Worm (Caenorhabditis elegans) whole organism, late embryonic: ENCODE measurements around the gene Y53F4B.62.

ENCODE experiments used
- ama-1 ChIP-seq: fragments of 150-350 bp; optimal IDR thresholded peaks from 2 replicates; lab custom pipeline; 2014
- ceh-19 ChIP-seq: fragments of 200-800 bp; sonication (Bioruptor generic); optimal IDR thresholded peaks from 2 replicates; lab custom pipeline; 2018; ENCODE audit warnings: mild to moderate bottlenecking, missing genetic modification characterization, missing compliant biosample characterization
- ceh-30 ChIP-seq: fragments of 150-350 bp; optimal IDR thresholded peaks from 2 replicates; lab custom pipeline; 2014; ENCODE audit warnings: missing biosample characterization, missing genetic modification characterization
- dmd-4 ChIP-seq: sonication (generic microtip); optimal IDR thresholded peaks from 2 replicates; lab custom pipeline; 2016; ENCODE audit warnings: borderline replicate concordance, missing genetic modification characterization, missing compliant biosample characterization
- elt-4 ChIP-seq: sonication (generic microtip); optimal IDR thresholded peaks from 2 replicates; lab custom pipeline; 2016; ENCODE audit warnings: missing genetic modification characterization, missing compliant biosample characterization
- eyg-1 ChIP-seq: sonication (generic microtip); optimal IDR thresholded peaks from 2 replicates; lab custom pipeline; 2016; ENCODE audit warnings: missing genotype, missing genetic modification characterization, missing compliant biosample characterization
- gmeb-2 ChIP-seq: sonication (generic microtip); optimal IDR thresholded peaks from 2 replicates; lab custom pipeline; 2016; ENCODE audit warnings: missing genetic modification characterization, inconsistent platforms, missing compliant biosample characterization
- lim-6 ChIP-seq: sonication (generic microtip); optimal IDR thresholded peaks from 2 replicates; lab custom pipeline; 2016; ENCODE audit warnings: missing genetic modification characterization, missing compliant biosample characterization
- nhr-11 ChIP-seq: fragments of 150-350 bp; optimal IDR thresholded peaks from 2 replicates; lab custom pipeline; 2014; ENCODE audit warnings: missing biosample characterization, missing genetic modification characterization
- pha-4 ChIP-seq: fragments of 150-350 bp; optimal IDR thresholded peaks from 2 replicates; lab custom pipeline; 2018; ENCODE audit warnings: missing biosample characterization, missing genetic modification reagents, missing genetic modification characterization
- unc-86 ChIP-seq: sonication (generic microtip); optimal IDR thresholded peaks from 2 replicates; lab custom pipeline; 2016; ENCODE audit warnings: missing genetic modification characterization, missing compliant biosample characterization

DNA sequence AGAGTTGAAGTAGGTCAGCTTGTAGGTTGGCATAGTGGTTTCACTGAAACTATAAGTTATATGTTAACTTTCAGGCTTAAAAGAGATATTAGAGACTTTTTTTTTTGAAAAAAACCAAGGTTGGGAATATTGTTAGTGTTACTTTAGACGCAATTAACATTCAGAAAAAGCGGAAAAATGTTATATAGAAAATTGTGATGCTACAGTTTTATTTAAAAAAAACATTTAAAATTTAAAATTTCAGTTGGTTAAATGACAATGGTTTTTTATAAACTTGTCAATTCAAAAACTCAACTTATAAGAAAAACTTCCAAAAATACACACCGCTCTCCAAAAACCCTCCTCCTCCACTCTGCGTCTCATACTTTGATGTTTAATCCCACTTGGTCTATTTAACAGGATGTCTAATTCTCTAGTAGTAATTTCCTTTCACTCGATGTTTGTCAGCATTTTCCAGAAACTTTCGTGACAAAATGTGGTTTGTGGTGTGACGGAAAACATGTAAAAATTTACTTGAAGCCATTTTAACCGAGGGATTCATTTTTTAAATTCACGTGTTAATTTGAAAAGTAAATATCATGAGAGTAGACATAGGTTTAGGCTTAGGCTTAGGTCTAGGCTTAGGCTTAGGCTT lies 44.6 kb upstream of the Y53F4B.62 start, which contains the start of gene gst-31:
- no peak for TF ChIP-seq gmeb-2 (tag; lab: Kevin White, UChicago)
- TF ChIP-seq elt-4: no peak
- TF ChIP-seq unc-86: no peak
- no peak for TF ChIP-seq ama-1 (lab: Kevin White, UChicago)
- TF ChIP-seq pha-4: no peak
- TF ChIP-seq lim-6 (tag; lab: Kevin White, UChicago): no peak
- TF ChIP-seq nhr-11 (tag; lab: Kevin White, UChicago): no peak
- TF ChIP-seq ceh-30 (tag; lab: Kevin White, UChicago): no peak
- no peak for TF ChIP-seq eyg-1 (tag; lab: Kevin White, UChicago)
- TF ChIP-seq ceh-19 (GFP tag; lab: Kevin White, UChicago): no peak
- no peak for TF ChIP-seq dmd-4
